Worm (Caenorhabditis elegans) whole organism, midembryonic: ENCODE measurements around the gene K08H10.6.

Experiments
- flt-1 ChIP-seq: fragments of 200-800 bp; sonication (Bioruptor generic); IDR thresholded peaks from 2 replicates; pipeline ENCODE4 v1.3.6; 2022; ENCODE audit warnings: missing genetic modification characterization, missing compliant biosample characterization
- med-1 ChIP-seq: sonication (generic microtip); optimal IDR thresholded peaks from 2 replicates; lab custom pipeline; 2017; ENCODE audit warnings: missing genetic modification characterization, mild to moderate bottlenecking, missing compliant biosample characterization, antibody characterized with exemption, missing genetic modification reagents; ENCODE audit not compliant: insufficient read depth
- ztf-23 ChIP-seq: fragments of 200-800 bp; sonication (Bioruptor generic); IDR thresholded peaks from 2 replicates; pipeline ENCODE4 v1.3.6; 2022; ENCODE audit warnings: missing genetic modification reagents, missing genetic modification characterization, missing compliant biosample characterization

ce11 chrV:9958654-9959053, 37.0 kb downstream of the K08H10.6 start:
- TF ChIP-seq med-1 (no peak), flt-1 (no peak), ztf-23 (GFP tag; lab: Robert Waterston, UW) (no peak)
